Fruit fly (Drosophila melanogaster) whole organism, embryonic: ENCODE measurements around the gene lgs.
A peak's percentile ranks its signal among the peaks of the same experiment; 100 is the strongest.

Experiments used
- Atf6 ChIP-seq: fragments of 200-800 bp; sonication (Bioruptor generic); IDR thresholded peaks from 2 replicates; pipeline ENCODE4 v1.3.6; 2022; ENCODE audit warnings: missing biosample characterization, missing genetic modification characterization
- CG1024 ChIP-seq: fragments of 200-800 bp; sonication (Bioruptor generic); IDR thresholded peaks from 2 replicates; pipeline ENCODE4 v1.3.6; 2022; ENCODE audit warnings: missing biosample characterization, missing genetic modification characterization
- CG10959 ChIP-seq: fragments of 200-800 bp; sonication (Bioruptor generic); IDR thresholded peaks from 2 replicates; pipeline ENCODE4 v1.3.6; 2022; ENCODE audit warnings: missing biosample characterization, missing genetic modification characterization
- CG11085 ChIP-seq: fragments of 200-800 bp; sonication (Bioruptor generic); IDR thresholded peaks from 2 replicates; pipeline ENCODE4 v1.3.6; 2022; ENCODE audit warnings: missing biosample characterization, missing genetic modification characterization
- CG11723 ChIP-seq: fragments of 200-800 bp; sonication (Bioruptor generic); optimal IDR thresholded peaks from 2 replicates; lab custom pipeline; 2017; ENCODE audit warnings: missing biosample characterization, mild to moderate bottlenecking, missing genetic modification characterization
- CG13123 ChIP-seq: fragments of 200-800 bp; sonication (Bioruptor generic); optimal IDR thresholded peaks from 2 replicates; lab custom pipeline; 2016; ENCODE audit warnings: missing biosample characterization, missing genetic modification characterization
- CG13894 ChIP-seq: fragments of 200-800 bp; sonication (Bioruptor generic); optimal IDR thresholded peaks from 3 replicates; lab custom pipeline; 2018; ENCODE audit warnings: missing biosample characterization, mild to moderate bottlenecking, missing genetic modification characterization, moderate library complexity
- CG14050 ChIP-seq: fragments of 200-800 bp; sonication (Bioruptor generic); IDR thresholded peaks from 3 replicates; pipeline ENCODE4 v1.3.6; 2022; ENCODE audit warnings: missing biosample characterization, missing genetic modification characterization
- CG15269 ChIP-seq: fragments of 200-800 bp; sonication (Bioruptor generic); optimal IDR thresholded peaks from 2 replicates; lab custom pipeline; 2018; ENCODE audit warnings: missing biosample characterization, mild to moderate bottlenecking, missing genetic modification characterization, moderate library complexity
- CG1602 ChIP-seq: fragments of 200-800 bp; sonication (Bioruptor generic); optimal IDR thresholded peaks from 3 replicates; lab custom pipeline; 2016; ENCODE audit warnings: missing biosample characterization, missing genetic modification characterization
- CG1647 ChIP-seq: fragments of 200-800 bp; sonication (Bioruptor generic); optimal IDR thresholded peaks from 3 replicates; lab custom pipeline; 2016; ENCODE audit warnings: missing biosample characterization, missing genetic modification characterization
- CG17361 ChIP-seq: fragments of 200-800 bp; sonication (Bioruptor generic); IDR thresholded peaks from 3 replicates; pipeline ENCODE4 v1.3.6; 2022; ENCODE audit warnings: missing biosample characterization, missing genetic modification characterization
- CG2712 ChIP-seq: fragments of 200-800 bp; optimal IDR thresholded peaks from 3 replicates; lab custom pipeline; 2019; ENCODE audit warnings: missing biosample characterization, mild to moderate bottlenecking, missing genetic modification characterization, moderate library complexity
- CG5245 ChIP-seq: fragments of 200-800 bp; sonication (Bioruptor generic); optimal IDR thresholded peaks from 3 replicates; lab custom pipeline; 2016; ENCODE audit warnings: missing biosample characterization, missing genetic modification characterization
- CG6654 ChIP-seq: fragments of 200-800 bp; sonication (Bioruptor generic); optimal IDR thresholded peaks from 2 replicates; lab custom pipeline; 2017; ENCODE audit warnings: missing biosample characterization, mild to moderate bottlenecking, missing genetic modification characterization
- CG6689 ChIP-seq: fragments of 200-800 bp; sonication (Bioruptor generic); IDR thresholded peaks from 2 replicates; pipeline ENCODE4 v1.3.6; 2022; ENCODE audit warnings: missing biosample characterization, missing genetic modification characterization
- CG7372 ChIP-seq: fragments of 200-800 bp; sonication (Bioruptor generic); IDR thresholded peaks from 2 replicates; pipeline ENCODE4 v1.3.6; 2022; ENCODE audit warnings: missing biosample characterization, missing genetic modification characterization
- CG8089 ChIP-seq: fragments of 200-800 bp; sonication (Bioruptor generic); optimal IDR thresholded peaks from 3 replicates; lab custom pipeline; 2016; ENCODE audit warnings: missing biosample characterization, missing genetic modification characterization
- CG9797 ChIP-seq: fragments of 200-800 bp; sonication (Bioruptor generic); optimal IDR thresholded peaks from 3 replicates; lab custom pipeline; 2018; ENCODE audit warnings: missing biosample characterization, mild to moderate bottlenecking, missing genetic modification characterization
- CHES-1-like ChIP-seq: fragments of 200-800 bp; sonication (Bioruptor generic); optimal IDR thresholded peaks from 2 replicates; lab custom pipeline; 2016; ENCODE audit warnings: missing biosample characterization, missing genetic modification characterization
- Dip3 ChIP-seq: fragments of 200-800 bp; sonication (Bioruptor generic); optimal IDR thresholded peaks from 3 replicates; lab custom pipeline; 2016; ENCODE audit warnings: missing biosample characterization, missing genetic modification characterization
- Doc2 ChIP-seq: fragments of 200-800 bp; sonication (Bioruptor generic); IDR thresholded peaks from 2 replicates; pipeline ENCODE4 v1.3.6; 2022; ENCODE audit warnings: missing biosample characterization, missing genetic modification characterization
- ERR ChIP-seq: fragments of 200-800 bp; sonication (Bioruptor generic); optimal IDR thresholded peaks from 2 replicates; lab custom pipeline; 2016; ENCODE audit warnings: missing biosample characterization, missing genetic modification characterization
- Fer3 ChIP-seq: fragments of 200-800 bp; sonication (Bioruptor generic); optimal IDR thresholded peaks from 2 replicates; lab custom pipeline; 2018; ENCODE audit warnings: missing biosample characterization, mild to moderate bottlenecking, missing genetic modification characterization, moderate library complexity
- Hr78 ChIP-seq, 2 experiments: fragments of 200-800 bp in 1 of 2; fragments of >200 bp in 1 of 2; sonication (Bioruptor generic) in 1 of 2; optimal IDR thresholded peaks; 2 replicates each; lab custom pipeline; 2017 to 2019; ENCODE audit warnings: missing biosample characterization in 2 of 2, missing genetic modification characterization in 2 of 2, mild to moderate bottlenecking in 1 of 2, moderate library complexity in 1 of 2
- Lim3 ChIP-seq: fragments of 200-800 bp; sonication (Bioruptor generic); IDR thresholded peaks from 2 replicates; pipeline ENCODE4 v1.3.6; 2022; ENCODE audit warnings: missing biosample characterization, missing genetic modification characterization
- Lpt ChIP-seq: fragments of >200 bp; optimal IDR thresholded peaks from 2 replicates; lab custom pipeline; 2018; ENCODE audit warnings: missing biosample characterization, missing genetic modification characterization
- Meics ChIP-seq: fragments of 200-800 bp; sonication (Bioruptor generic); optimal IDR thresholded peaks from 2 replicates; lab custom pipeline; 2017; ENCODE audit warnings: missing biosample characterization, mild to moderate bottlenecking, missing genetic modification characterization
- Mrtf ChIP-seq: fragments of 200-800 bp; sonication (Bioruptor generic); IDR thresholded peaks from 3 replicates; pipeline ENCODE4 v1.3.6; 2022; ENCODE audit warnings: missing biosample characterization, missing genetic modification characterization
- NC2α ChIP-seq: fragments of 200-800 bp; sonication (Bioruptor generic); optimal IDR thresholded peaks from 2 replicates; lab custom pipeline; 2016; ENCODE audit warnings: missing biosample characterization, missing genetic modification characterization
- PHDP ChIP-seq: fragments of 200-800 bp; sonication (Bioruptor generic); optimal IDR thresholded peaks from 3 replicates; lab custom pipeline; 2018; ENCODE audit warnings: missing biosample characterization, mild to moderate bottlenecking, missing genetic modification characterization, moderate library complexity
- Sin3A ChIP-seq: fragments of >200 bp; optimal IDR thresholded peaks from 2 replicates; lab custom pipeline; 2018
- YL-1 ChIP-seq: fragments of 200-800 bp; sonication (Bioruptor generic); optimal IDR thresholded peaks from 3 replicates; lab custom pipeline; 2017; ENCODE audit warnings: missing biosample characterization, mild to moderate bottlenecking, missing genetic modification characterization
- aop ChIP-seq: fragments of 200-800 bp; sonication (Bioruptor generic); IDR thresholded peaks from 2 replicates; pipeline ENCODE4 v1.3.6; 2022; ENCODE audit warnings: missing biosample characterization, missing genetic modification characterization
- bigmax ChIP-seq: fragments of 200-800 bp; sonication (Bioruptor generic); optimal IDR thresholded peaks from 2 replicates; lab custom pipeline; 2018; ENCODE audit warnings: missing biosample characterization, mild to moderate bottlenecking, missing genetic modification characterization
- ci ChIP-seq: fragments of 200-800 bp; sonication (Bioruptor generic); IDR thresholded peaks from 3 replicates; pipeline ENCODE4 v1.3.6; 2022; ENCODE audit warnings: missing biosample characterization, missing genetic modification characterization
- corto ChIP-seq: fragments of 200-800 bp; sonication (Bioruptor generic); optimal IDR thresholded peaks from 2 replicates; lab custom pipeline; 2016; ENCODE audit warnings: missing biosample characterization, mild to moderate bottlenecking, missing genetic modification characterization, moderate library complexity
- cwo ChIP-seq: fragments of 200-800 bp; sonication (Bioruptor generic); optimal IDR thresholded peaks from 3 replicates; lab custom pipeline; 2017; ENCODE audit warnings: missing biosample characterization, missing genetic modification characterization, mild to moderate bottlenecking, moderate library complexity, missing genetic modification reagents
- danr ChIP-seq: fragments of 200-800 bp; sonication (Bioruptor generic); IDR thresholded peaks from 2 replicates; pipeline ENCODE4 v1.3.6; 2022; ENCODE audit warnings: missing biosample characterization, missing genetic modification characterization
- dimm ChIP-seq: fragments of 200-800 bp; sonication (Bioruptor generic); IDR thresholded peaks from 2 replicates; pipeline ENCODE4 v1.3.6; 2022; ENCODE audit warnings: missing biosample characterization, missing genetic modification characterization
- eve ChIP-seq, 2 experiments: fragments of >200 bp; optimal IDR thresholded peaks; 2 replicates each; lab custom pipeline; 2017; ENCODE audit warnings: missing biosample characterization in 2 of 2, missing genetic modification characterization in 2 of 2
- hth ChIP-seq: fragments of >200 bp; optimal IDR thresholded peaks from 2 replicates; lab custom pipeline; 2017; ENCODE audit warnings: inconsistent platforms
- inv ChIP-seq: fragments of 200-800 bp; sonication (Bioruptor generic); IDR thresholded peaks from 2 replicates; pipeline ENCODE4 v1.3.6; 2022; ENCODE audit warnings: missing biosample characterization, missing genetic modification characterization; ENCODE audit not compliant: partially characterized antibody
- jumu ChIP-seq: fragments of 200-800 bp; sonication (Bioruptor generic); optimal IDR thresholded peaks from 3 replicates; lab custom pipeline; 2016; ENCODE audit warnings: missing biosample characterization, missing genetic modification characterization
- kah ChIP-seq: fragments of 200-800 bp; sonication (Bioruptor generic); optimal IDR thresholded peaks from 2 replicates; lab custom pipeline; 2018; ENCODE audit warnings: missing biosample characterization, mild to moderate bottlenecking, missing genetic modification characterization
- lov ChIP-seq, 2 experiments: fragments of 200-800 bp in 1 of 2; fragments of >200 bp in 1 of 2; sonication (Bioruptor generic) in 1 of 2; IDR thresholded peaks in 1 of 2; optimal IDR thresholded peaks in 1 of 2; 2 replicates in 1 of 2; 3 replicates in 1 of 2; pipeline versions ENCODE4 v1.3.6 to Lab custom; 2017 to 2022; ENCODE audit warnings: missing biosample characterization in 1 of 2, missing genetic modification characterization in 1 of 2
- ranshi ChIP-seq: fragments of 200-800 bp; sonication (Bioruptor generic); IDR thresholded peaks from 2 replicates; pipeline ENCODE4 v1.3.6; 2022; ENCODE audit warnings: missing biosample characterization, missing genetic modification characterization
- ro ChIP-seq: fragments of 200-800 bp; sonication (Bioruptor generic); IDR thresholded peaks from 2 replicates; pipeline ENCODE4 v1.3.6; 2022; ENCODE audit warnings: missing biosample characterization, missing genetic modification characterization
- run ChIP-seq: fragments of 200-800 bp; sonication (Bioruptor generic); optimal IDR thresholded peaks from 3 replicates; lab custom pipeline; 2018; ENCODE audit warnings: missing biosample characterization, mild to moderate bottlenecking, missing genetic modification characterization
- sens ChIP-seq: fragments of 200-800 bp; sonication (Bioruptor generic); peaks from one replicate; lab custom pipeline; 2016; ENCODE audit warnings: missing biosample characterization, missing genetic modification characterization
- shn ChIP-seq: fragments of 200-800 bp; sonication (Bioruptor generic); optimal IDR thresholded peaks from 3 replicates; lab custom pipeline; 2016; ENCODE audit warnings: missing biosample characterization, missing genetic modification characterization
- slp2 ChIP-seq: fragments of 200-800 bp; sonication (Bioruptor generic); optimal IDR thresholded peaks from 2 replicates; lab custom pipeline; 2016; ENCODE audit warnings: missing biosample characterization, missing genetic modification characterization
- tna ChIP-seq: fragments of 200-800 bp; sonication (Bioruptor generic); IDR thresholded peaks from 2 replicates; pipeline ENCODE4 v1.3.6; 2022; ENCODE audit warnings: missing biosample characterization, missing genetic modification characterization; ENCODE audit not compliant: partially characterized antibody

Gene lgs

DNA sequence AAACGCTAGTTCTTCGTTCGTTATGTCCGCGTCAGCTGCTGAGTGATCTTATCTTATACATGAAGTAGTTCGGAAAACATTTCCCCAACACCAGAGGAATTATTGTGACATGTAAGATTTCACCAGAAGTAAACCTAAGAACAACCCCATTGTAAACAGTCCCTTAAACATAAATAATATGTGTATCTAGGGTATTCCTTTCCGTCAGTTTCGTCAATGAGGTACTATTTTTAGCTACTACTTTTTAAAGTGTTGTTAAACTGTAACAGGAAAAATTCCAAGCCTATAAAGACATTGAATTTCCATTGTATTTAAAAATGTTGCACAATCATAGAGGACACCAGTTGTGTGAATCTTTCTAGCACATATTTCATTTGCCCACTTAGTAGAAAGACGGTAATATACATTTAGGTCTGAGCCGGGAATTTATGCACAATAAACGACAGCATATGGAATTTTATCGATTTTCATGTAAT lies 39.0 kb upstream of the lgs start (continued):
- peak; percentile 38 for TF ChIP-seq CG13894
- peak; percentile 14 for TF ChIP-seq jumu
- TF ChIP-seq CG9797 (GFP tag; lab: Kevin White, UChicago): no peak
- no peak for TF ChIP-seq CG14050 (GFP tag; lab: Robert Waterston, UW)
- TF ChIP-seq Hr78 (GFP tag; optimal IDR thresholded peaks at IDR 0.05; lab: Kevin White, UChicago): no peak
- peak; percentile 53 for TF ChIP-seq CG11723 (GFP tag; lab: Kevin White, UChicago)
- no peak for TF ChIP-seq bigmax (GFP tag; lab: Kevin White, UChicago)
- TF ChIP-seq CG11085 (GFP tag; lab: Robert Waterston, UW): no peak
- TF ChIP-seq CG15269 (tag; lab: Kevin White, UChicago): no peak
- peak; percentile 86 for TF ChIP-seq CG1024 (GFP tag; lab: Robert Waterston, UW)
- no peak for TF ChIP-seq Lpt (GFP tag; lab: Kevin White, UChicago)
- no peak for TF ChIP-seq NC2α (GFP tag; lab: Kevin White, UChicago)
- TF ChIP-seq Fer3: no peak
- no peak for TF ChIP-seq PHDP
- TF ChIP-seq kah (GFP tag; lab: Kevin White, UChicago): no peak
- TF ChIP-seq CG1647: no peak
- no peak for TF ChIP-seq CG1602 (GFP tag; lab: Kevin White, UChicago)
- no peak for TF ChIP-seq aop (GFP tag; lab: Robert Waterston, UW)
- TF ChIP-seq sens (GFP tag; lab: Kevin White, UChicago): peak; percentile 86
- TF ChIP-seq ranshi (GFP tag; lab: Robert Waterston, UW): no peak
- TF ChIP-seq Doc2 (GFP tag; lab: Robert Waterston, UW): no peak
- no peak for TF ChIP-seq tna (GFP tag; lab: Robert Waterston, UW)
- TF ChIP-seq CG5245 (GFP tag; lab: Kevin White, UChicago): no peak
- TF ChIP-seq cwo (GFP tag; lab: Kevin White, UChicago): no peak
- TF ChIP-seq Meics: peak; percentile 32
- TF ChIP-seq CG6689 (GFP tag; lab: Robert Waterston, UW): no peak
- TF ChIP-seq inv: no peak
- no peak for TF ChIP-seq ro (GFP tag; lab: Robert Waterston, UW)
- TF ChIP-seq CG10959: no peak
- no peak for TF ChIP-seq ERR (GFP tag; lab: Kevin White, UChicago)
- no peak for TF ChIP-seq Sin3A (lab: Kevin White, UChicago)
- TF ChIP-seq CG13123 (GFP tag; lab: Kevin White, UChicago): no peak
- TF ChIP-seq shn (GFP tag; lab: Kevin White, UChicago): no peak
- no peak for TF ChIP-seq dimm (GFP tag; lab: Robert Waterston, UW)
- TF ChIP-seq Lim3: no peak
- TF ChIP-seq Dip3 (GFP tag; lab: Kevin White, UChicago): no peak
- TF ChIP-seq CG2712 (tag; lab: Kevin White, UChicago): peak; percentile 10
- TF ChIP-seq danr: no peak
- no peak for TF ChIP-seq lov (optimal IDR thresholded peaks at IDR 0.05; lab: Kevin White, UChicago)
- TF ChIP-seq lov (GFP tag; IDR thresholded peaks at IDR 0.05; lab: Robert Waterston, UW): no peak
- peak; percentile 32 for TF ChIP-seq CG8089 (GFP tag; lab: Kevin White, UChicago)
- no peak for TF ChIP-seq CG17361 (GFP tag; lab: Robert Waterston, UW)
- TF ChIP-seq Mrtf (GFP tag; lab: Robert Waterston, UW): no peak
- TF ChIP-seq CG7372: no peak
- TF ChIP-seq CG6654: no peak
- TF ChIP-seq YL-1: peak; percentile 21
- TF ChIP-seq eve (GFP tag; optimal IDR thresholded peaks at IDR 0.05; lab: Kevin White, UChicago): no peak
- no peak for TF ChIP-seq corto (GFP tag; lab: Kevin White, UChicago)
- no peak for TF ChIP-seq hth (lab: Kevin White, UChicago)
- TF ChIP-seq run (tag; lab: Kevin White, UChicago): no peak
- no peak for TF ChIP-seq slp2 (GFP tag; lab: Kevin White, UChicago)
- TF ChIP-seq CHES-1-like: no peak
- TF ChIP-seq ci (GFP tag; lab: Robert Waterston, UW): 0 out of 3 replicates have a peak, but pooled peaks have one; percentile 9
- TF ChIP-seq Atf6 (GFP tag; lab: Robert Waterston, UW): no peak
